Worm (Caenorhabditis elegans): ENCODE measurements around the gene ptr-6.

ptr-6 gene

ce11 chrII:5291051-5291450 lies 44.4 kb upstream of the ptr-6 start:
- TF ChIP-seq pha-4 (tag; optimal IDR thresholded peaks at IDR 0.05): no peak
- no peak for TF ChIP-seq nhr-28 (tag; optimal IDR thresholded peaks at IDR 0.05)
- no peak for TF ChIP-seq cnd-1 (tag; optimal IDR thresholded peaks at IDR 0.05)
- TF ChIP-seq drap-1 (GFP tag; optimal IDR thresholded peaks at IDR 0.05): no peak
- TF ChIP-seq nhr-2 (tag; optimal IDR thresholded peaks at IDR 0.05): no peak
- no peak for TF ChIP-seq elt-1 (tag; optimal IDR thresholded peaks at IDR 0.05; ENCODE audit: borderline replicate concordance, insufficient read depth)
- TF ChIP-seq sptf-1 (tag; optimal IDR thresholded peaks at IDR 0.05): no peak
- no peak for TF ChIP-seq mls-2 (tag; optimal IDR thresholded peaks at IDR 0.05)
- no peak for TF ChIP-seq mab-5 (tag; optimal IDR thresholded peaks at IDR 0.05)
- TF ChIP-seq nhr-237 (tag; optimal IDR thresholded peaks at IDR 0.05): no peak
- TF ChIP-seq sem-2 (GFP tag; optimal IDR thresholded peaks at IDR 0.05): no peak
- no peak for TF ChIP-seq mep-1 (tag; optimal IDR thresholded peaks at IDR 0.05)
- no peak for TF ChIP-seq unc-62 (GFP tag; optimal IDR thresholded peaks at IDR 0.05)
- no peak for TF ChIP-seq lin-32 (GFP tag; optimal IDR thresholded peaks at IDR 0.05)
- TF ChIP-seq blmp-1 (tag; optimal IDR thresholded peaks at IDR 0.05): no peak
- no peak for TF ChIP-seq tbx-8 (GFP tag; optimal IDR thresholded peaks at IDR 0.05)
- no peak for TF ChIP-seq unc-39 (tag; optimal IDR thresholded peaks at IDR 0.05)
- TF ChIP-seq snpc-4 (tag; optimal IDR thresholded peaks at IDR 0.05): no peak
- no peak for TF ChIP-seq lsy-2 (tag; optimal IDR thresholded peaks at IDR 0.05)

ce11 chrII:5289142-5289541 lies 42.5 kb upstream of the ptr-6 start, which contains the start of gene ZK622.5:
TSS of gene ZK622.5 (plus strand) at chrII:5289442.
- TF ChIP-seq zip-8 (tag; optimal IDR thresholded peaks at IDR 0.05) (no peak), cnd-1 (tag; optimal IDR thresholded peaks at IDR 0.05) (no peak), mls-2 (tag; optimal IDR thresholded peaks at IDR 0.05) (no peak), nhr-12 (tag; optimal IDR thresholded peaks at IDR 0.05) (no peak), elt-1 (tag; optimal IDR thresholded peaks at IDR 0.05; ENCODE audit: borderline replicate concordance, insufficient read depth) (no peak), sem-2 (GFP tag; optimal IDR thresholded peaks at IDR 0.05) (no peak), drap-1 (GFP tag; optimal IDR thresholded peaks at IDR 0.05) (no peak), lin-13 (tag; optimal IDR thresholded peaks at IDR 0.05) (no peak), nhr-237 (tag; optimal IDR thresholded peaks at IDR 0.05) (no peak), ces-1 (GFP tag; optimal IDR thresholded peaks at IDR 0.05) (no peak), sptf-1 (tag; optimal IDR thresholded peaks at IDR 0.05) (no peak), mep-1 (tag; optimal IDR thresholded peaks at IDR 0.05) (no peak), elt-3 (tag; optimal IDR thresholded peaks at IDR 0.05) (no peak), ztf-11 (tag; optimal IDR thresholded peaks at IDR 0.05) (no peak), ceh-39 (tag; optimal IDR thresholded peaks at IDR 0.05) (no peak)

ce11 chrII:5285029-5285428 lies 38.4 kb upstream of the ptr-6 start, which contains the start of gene gur-5:
TSS of gene gur-5 (plus strand) at chrII:5285329.
- no peak for TF ChIP-seq unc-62 (GFP tag; optimal IDR thresholded peaks at IDR 0.05)
- no peak for TF ChIP-seq sptf-1 (tag; optimal IDR thresholded peaks at IDR 0.05)
- no peak for TF ChIP-seq ceh-83 (GFP tag; optimal IDR thresholded peaks at IDR 0.05)
- no peak for TF ChIP-seq lsy-2 (tag; optimal IDR thresholded peaks at IDR 0.05)
- TF ChIP-seq lin-32 (GFP tag; optimal IDR thresholded peaks at IDR 0.05): no peak
- no peak for TF ChIP-seq unc-120 (tag; optimal IDR thresholded peaks at IDR 0.05; ENCODE audit: poor library complexity, severe bottlenecking)
- no peak for TF ChIP-seq ceh-43 (GFP tag; optimal IDR thresholded peaks at IDR 0.05)
- no peak for TF ChIP-seq ztf-11 (tag; optimal IDR thresholded peaks at IDR 0.05)

DNA sequence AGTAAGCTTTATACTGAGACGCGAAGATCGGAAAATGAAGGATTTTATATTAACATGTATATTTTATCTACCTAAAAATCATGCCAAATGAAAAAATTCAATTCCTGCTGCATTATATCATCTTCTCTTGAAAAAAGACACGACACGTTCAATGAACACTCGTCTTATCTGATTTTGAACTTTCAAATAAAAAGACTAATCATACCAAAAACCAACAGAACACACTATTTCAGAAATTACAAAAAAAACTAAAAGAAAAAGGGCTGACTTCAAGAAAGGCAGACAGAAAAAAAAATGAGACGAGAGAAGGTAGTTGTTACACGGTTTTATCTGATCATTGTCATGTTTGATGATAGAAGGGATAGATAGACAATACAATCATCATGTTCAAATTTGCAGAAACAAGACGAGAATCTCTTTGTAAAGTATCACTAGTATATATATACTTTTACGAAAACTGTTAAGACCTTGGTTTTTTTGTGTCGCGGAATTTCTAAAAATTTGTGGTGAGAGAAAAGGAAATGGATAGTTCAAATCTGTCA lies 36.2 kb upstream of the ptr-6 start:
- TF ChIP-seq lsy-2 (tag; optimal IDR thresholded peaks at IDR 0.05) (no peak), mep-1 (tag; optimal IDR thresholded peaks at IDR 0.05) (no peak), ceh-39 (tag; optimal IDR thresholded peaks at IDR 0.05) (no peak), drap-1 (GFP tag; optimal IDR thresholded peaks at IDR 0.05) (no peak), ceh-43 (GFP tag; optimal IDR thresholded peaks at IDR 0.05) (no peak), hlh-1 (tag; optimal IDR thresholded peaks at IDR 0.05) (no peak), elt-3 (tag; optimal IDR thresholded peaks at IDR 0.05) (no peak), elt-1 (tag; optimal IDR thresholded peaks at IDR 0.05; ENCODE audit: borderline replicate concordance, insufficient read depth) (no peak), lin-32 (GFP tag; optimal IDR thresholded peaks at IDR 0.05) (no peak), mab-5 (tag; optimal IDR thresholded peaks at IDR 0.05) (no peak), flh-1 (GFP tag; optimal IDR thresholded peaks at IDR 0.05) (no peak), nhr-76 (tag; optimal IDR thresholded peaks at IDR 0.05) (no peak), pha-4 (tag; optimal IDR thresholded peaks at IDR 0.05) (no peak), sem-2 (GFP tag; optimal IDR thresholded peaks at IDR 0.05) (no peak), zip-8 (tag; optimal IDR thresholded peaks at IDR 0.05) (no peak)
